Worm (Caenorhabditis elegans) whole organism, L3 larva: Measurements from ENCODE around the gene ttr-17.

ENCODE experiments used
- elt-2 ChIP-seq: sonication (generic microtip); optimal IDR thresholded peaks from 2 replicates; lab custom pipeline; 2016; ENCODE audit warnings: missing genetic modification reagents, mild to moderate bottlenecking, missing genetic modification characterization, missing compliant biosample characterization
- eor-1 ChIP-seq, 2 experiments: fragments of 150-350 bp; optimal IDR thresholded peaks; 2 replicates each; lab custom pipeline; 2014 to 2018; ENCODE audit warnings: missing biosample characterization in 2 of 2, missing genetic modification characterization in 2 of 2
- nhr-28 ChIP-seq: fragments of 150-350 bp; optimal IDR thresholded peaks from 2 replicates; lab custom pipeline; 2014; ENCODE audit warnings: missing biosample characterization, missing genetic modification characterization
- sea-2 ChIP-seq: fragments of 150-350 bp; sonication (generic microtip); optimal IDR thresholded peaks from 4 replicates; lab custom pipeline; 2014; ENCODE audit warnings: missing biosample characterization, missing genetic modification reagents, missing genetic modification characterization
- unc-62 ChIP-seq: fragments of 150-350 bp; sonication (generic microtip); optimal IDR thresholded peaks from 4 replicates; lab custom pipeline; 2014; ENCODE audit warnings: missing biosample characterization, missing genetic modification reagents, missing genetic modification characterization
- zag-1 ChIP-seq: fragments of 150-350 bp; optimal IDR thresholded peaks from 2 replicates; lab custom pipeline; 2014; ENCODE audit warnings: missing biosample characterization, missing genetic modification characterization

- TF ChIP-seq zag-1 (tag; lab: Kevin White, UChicago) (no peak), sea-2 (GFP tag; lab: Kevin White, UChicago) (no peak), unc-62 (GFP tag; lab: Kevin White, UChicago) (no peak), elt-2 (tag; lab: Kevin White, UChicago) (no peak), eor-1 (tag; optimal IDR thresholded peaks at IDR 0.05; lab: Kevin White, UChicago) (no peak), nhr-28 (no peak)
Observed at ce11 chrIV:11048871-11049270, 18.0 kb downstream of the ttr-17 start, which contains the start of gene F36H1.11.
